Comparison of ENCODE assay signal across 6 worm cellular contexts in genomic region chrII:9740552-9740951, ce11.
TF ChIP-seq lines count a peak whose summit lies in the region.

No protein-coding gene starts in this region.

TF ChIP-seq in whole organism, L1 larva, 84 proteins besides CTCF, POLR2A, EP300 and RAD21 (continues in another document):
- TF ChIP-seq snu-23 (GFP tag; optimal IDR thresholded peaks at IDR 0.05; lab: Kevin White, UChicago) (no peak), ceh-82 (tag; optimal IDR thresholded peaks at IDR 0.05; lab: Kevin White, UChicago) (no peak), nhr-84 (tag; optimal IDR thresholded peaks at IDR 0.05; lab: Kevin White, UChicago) (no peak), unc-98 (GFP tag; IDR thresholded peaks at IDR 0.05; lab: Robert Waterston, UW) (no peak), unc-62 (GFP tag; optimal IDR thresholded peaks at IDR 0.05; lab: Kevin White, UChicago) (no peak), isw-1 (GFP tag; IDR thresholded peaks at IDR 0.05; lab: Robert Waterston, UW) (no peak), elt-2 (tag; optimal IDR thresholded peaks at IDR 0.05; lab: Kevin White, UChicago) (peak; percentile 14), ama-1 (optimal IDR thresholded peaks at IDR 0.05; lab: Kevin White, UChicago) (no peak), efl-1 (optimal IDR thresholded peaks at IDR 0.05; lab: Kevin White, UChicago) (no peak), efl-1 (GFP tag; optimal IDR thresholded peaks at IDR 0.05 in 1 of 2; lab: Kevin White, UChicago) (peak in 1 of 2 experiments; percentile 46), skn-1 (tag; optimal IDR thresholded peaks at IDR 0.05; lab: Kevin White, UChicago) (no peak), dsc-1 (tag; optimal IDR thresholded peaks at IDR 0.05; lab: Kevin White, UChicago) (no peak), nhr-19 (GFP tag; conservative IDR thresholded peaks at IDR 0.05; lab: Robert Waterston, UW) (no peak), unc-30 (tag; optimal IDR thresholded peaks at IDR 0.05; lab: Kevin White, UChicago) (no peak), hlh-4 (tag; optimal IDR thresholded peaks at IDR 0.05; lab: Kevin White, UChicago) (no peak), ces-1 (GFP tag; optimal IDR thresholded peaks at IDR 0.05; lab: Kevin White, UChicago) (no peak)

TF ChIP-seq in whole organism, L2 larva, 48 proteins besides CTCF, POLR2A, EP300 and RAD21:
- no peak for TF ChIP-seq ztf-1 (GFP tag; conservative IDR thresholded peaks at IDR 0.05; lab: Robert Waterston, UW)
- TF ChIP-seq mdl-1 (tag; optimal IDR thresholded peaks at IDR 0.05; lab: Kevin White, UChicago), result no peak
- TF ChIP-seq ztf-11 (tag; optimal IDR thresholded peaks at IDR 0.05; lab: Kevin White, UChicago), result no peak
- no peak for TF ChIP-seq skn-1 (tag; optimal IDR thresholded peaks at IDR 0.05; lab: Kevin White, UChicago)
- TF ChIP-seq nhr-21 (tag; optimal IDR thresholded peaks at IDR 0.05; lab: Kevin White, UChicago), result no peak
- peak in 1 of 2 experiments; percentile 53 for TF ChIP-seq lsy-2 (tag; optimal IDR thresholded peaks at IDR 0.05; lab: Kevin White, UChicago)
- TF ChIP-seq sma-9 (GFP tag; optimal IDR thresholded peaks at IDR 0.05; lab: Kevin White, UChicago), result peak; percentile 10
- TF ChIP-seq sma-9 (tag; optimal IDR thresholded peaks at IDR 0.05; lab: Kevin White, UChicago), result no peak
- no peak for TF ChIP-seq nhr-10 (tag; optimal IDR thresholded peaks at IDR 0.05; lab: Kevin White, UChicago)
- peak; percentile 42 for TF ChIP-seq crh-2 (tag; optimal IDR thresholded peaks at IDR 0.05; lab: Kevin White, UChicago)
- TF ChIP-seq Y55F3AM.14 (GFP tag; optimal IDR thresholded peaks at IDR 0.05; lab: Kevin White, UChicago), result no peak
- TF ChIP-seq lin-11 (tag; optimal IDR thresholded peaks at IDR 0.05; lab: Kevin White, UChicago), result no peak
- no peak for TF ChIP-seq snpc-4 (tag; optimal IDR thresholded peaks at IDR 0.05; lab: Kevin White, UChicago)
- peak; percentile 39 for TF ChIP-seq fos-1 (tag; optimal IDR thresholded peaks at IDR 0.05; lab: Kevin White, UChicago)
- no peak for TF ChIP-seq unc-62 (GFP tag; optimal IDR thresholded peaks at IDR 0.05; lab: Kevin White, UChicago)

TF ChIP-seq in whole organism, L3 larva, 47 proteins besides CTCF, POLR2A, EP300 and RAD21:
- TF ChIP-seq nhr-25 (tag; optimal IDR thresholded peaks at IDR 0.05; lab: Kevin White, UChicago), result no peak
- peak; percentile 50 for TF ChIP-seq pha-4 (tag; optimal IDR thresholded peaks at IDR 0.05; lab: Kevin White, UChicago)
- TF ChIP-seq pqm-1 (tag; optimal IDR thresholded peaks at IDR 0.05; lab: Kevin White, UChicago), result peak; percentile 83
- peak; percentile 34 for TF ChIP-seq nfya-1 (tag; optimal IDR thresholded peaks at IDR 0.05; lab: Kevin White, UChicago; ENCODE audit: insufficient read depth)
- peak; percentile 94 for TF ChIP-seq elt-2 (tag; optimal IDR thresholded peaks at IDR 0.05; lab: Kevin White, UChicago)
- TF ChIP-seq ceh-16 (tag; optimal IDR thresholded peaks at IDR 0.05; lab: Kevin White, UChicago), result no peak
- no peak for TF ChIP-seq mml-1 (tag; optimal IDR thresholded peaks at IDR 0.05; lab: Kevin White, UChicago)
TF ChIP-seq in whole organism, L3 larva: peak in this region for 4.

TF ChIP-seq in whole organism, L4 larva, 104 proteins besides CTCF, POLR2A, EP300 and RAD21 (continues in another document):
- TF ChIP-seq set-16 (GFP tag; IDR thresholded peaks at IDR 0.05; lab: Robert Waterston, UW), result no peak
- no peak for TF ChIP-seq zfp-3 (GFP tag; conservative IDR thresholded peaks at IDR 0.05; lab: Robert Waterston, UW)
- TF ChIP-seq lir-3 (tag; optimal IDR thresholded peaks at IDR 0.05; lab: Kevin White, UChicago), result no peak
- TF ChIP-seq hlh-30 (tag; optimal IDR thresholded peaks at IDR 0.05; lab: Kevin White, UChicago; ENCODE audit: insufficient read depth), result peak; percentile 14
- TF ChIP-seq dmd-9 (GFP tag; IDR thresholded peaks at IDR 0.05; lab: Robert Waterston, UW), result no peak
- no peak for TF ChIP-seq lin-29 (GFP tag; IDR thresholded peaks at IDR 0.05; lab: Robert Waterston, UW)
- no peak for TF ChIP-seq dmd-8 (GFP tag; IDR thresholded peaks at IDR 0.05; lab: Robert Waterston, UW)
- TF ChIP-seq ctbp-1 (GFP tag; IDR thresholded peaks at IDR 0.05; lab: Robert Waterston, UW), result no peak
- no peak for TF ChIP-seq egl-27 (tag; optimal IDR thresholded peaks at IDR 0.05; lab: Kevin White, UChicago)
- no peak for TF ChIP-seq lin-15B (tag; optimal IDR thresholded peaks at IDR 0.05; lab: Kevin White, UChicago)
- peak in 1 of 2 experiments; percentile 46 for TF ChIP-seq mdl-1 (tag; optimal IDR thresholded peaks at IDR 0.05; lab: Kevin White, UChicago)
- no peak for TF ChIP-seq F37D6.2 (tag; optimal IDR thresholded peaks at IDR 0.05; lab: Kevin White, UChicago)
- TF ChIP-seq T20F7.1 (GFP tag; optimal IDR thresholded peaks at IDR 0.05; lab: Kevin White, UChicago), result no peak
- no peak for TF ChIP-seq zfp-2 (tag; optimal IDR thresholded peaks at IDR 0.05; lab: Kevin White, UChicago)
- TF ChIP-seq nhr-10 (tag; optimal IDR thresholded peaks at IDR 0.05; lab: Kevin White, UChicago), result peak; percentile 52
- TF ChIP-seq ceh-82 (tag; optimal IDR thresholded peaks at IDR 0.05; lab: Kevin White, UChicago), result no peak
- peak; percentile 39 for TF ChIP-seq nhr-77 (tag; optimal IDR thresholded peaks at IDR 0.05; lab: Kevin White, UChicago)
- peak; percentile 90 for TF ChIP-seq pqm-1 (tag; optimal IDR thresholded peaks at IDR 0.05; lab: Kevin White, UChicago)
- TF ChIP-seq dve-1 (tag; optimal IDR thresholded peaks at IDR 0.05; lab: Kevin White, UChicago; ENCODE audit: insufficient read depth), result peak; percentile 88
- TF ChIP-seq spr-3 (GFP tag; optimal IDR thresholded peaks at IDR 0.05; lab: Kevin White, UChicago), result no peak

TF ChIP-seq in whole organism, late embryonic, 69 proteins besides CTCF, POLR2A, EP300 and RAD21:
- no peak for TF ChIP-seq nhr-232 (tag; optimal IDR thresholded peaks at IDR 0.05; lab: Kevin White, UChicago)
- TF ChIP-seq madf-2 (tag; optimal IDR thresholded peaks at IDR 0.05; lab: Kevin White, UChicago), result peak; percentile 28
- no peak for TF ChIP-seq ceh-48 (tag; optimal IDR thresholded peaks at IDR 0.05; lab: Kevin White, UChicago)
- TF ChIP-seq ahr-1 (tag; optimal IDR thresholded peaks at IDR 0.05; lab: Kevin White, UChicago), result no peak
- peak; percentile 22 for TF ChIP-seq elt-2 (tag; optimal IDR thresholded peaks at IDR 0.05; lab: Kevin White, UChicago)
- TF ChIP-seq ceh-22 (tag; optimal IDR thresholded peaks at IDR 0.05; lab: Kevin White, UChicago), result no peak
- no peak for TF ChIP-seq unc-3 (GFP tag; conservative IDR thresholded peaks at IDR 0.05; lab: Robert Waterston, UW)
- no peak for TF ChIP-seq unc-3 (tag; optimal IDR thresholded peaks at IDR 0.05; lab: Kevin White, UChicago)
- TF ChIP-seq pat-9 (tag; optimal IDR thresholded peaks at IDR 0.05; lab: Kevin White, UChicago), result no peak
- no peak for TF ChIP-seq C08G9.2 (tag; optimal IDR thresholded peaks at IDR 0.05; lab: Kevin White, UChicago)

TF ChIP-seq in whole organism, young adult, 124 proteins besides CTCF, POLR2A, EP300 and RAD21:
- TF ChIP-seq T26A5.8 (tag; optimal IDR thresholded peaks at IDR 0.05; lab: Kevin White, UChicago), result no peak
- peak; percentile 53 for TF ChIP-seq pha-4 (tag; optimal IDR thresholded peaks at IDR 0.05; lab: Kevin White, UChicago)
- TF ChIP-seq ztf-22 (GFP tag; optimal IDR thresholded peaks at IDR 0.05; lab: Kevin White, UChicago), result peak; percentile 76
- TF ChIP-seq hmg-1.2 (GFP tag; IDR thresholded peaks at IDR 0.05; lab: Robert Waterston, UW), result 0 out of 2 replicates have a peak, but pooled peaks have one; percentile 11
- TF ChIP-seq let-607 (tag; optimal IDR thresholded peaks at IDR 0.05; lab: Kevin White, UChicago), result peak; percentile 61 to 69
- peak; percentile 38 for TF ChIP-seq nhr-90 (tag; optimal IDR thresholded peaks at IDR 0.05; lab: Kevin White, UChicago)
- TF ChIP-seq hlh-12 (tag; optimal IDR thresholded peaks at IDR 0.05; lab: Kevin White, UChicago), result no peak
- TF ChIP-seq pbrm-1 (GFP tag; IDR thresholded peaks at IDR 0.05; lab: Robert Waterston, UW), result 0 out of 2 replicates have a peak, but pooled peaks have one; percentile 41
- no peak for TF ChIP-seq attf-3 (GFP tag; conservative IDR thresholded peaks at IDR 0.05; lab: Robert Waterston, UW)
- TF ChIP-seq Y53G8AR.9 (GFP tag; conservative IDR thresholded peaks at IDR 0.05; lab: Robert Waterston, UW), result 0 out of 2 replicates have a peak, but pooled peaks have one; percentile 47
- TF ChIP-seq attf-6 (GFP tag; IDR thresholded peaks at IDR 0.05; lab: Robert Waterston, UW), result no peak
- no peak for TF ChIP-seq repo-1 (tag; optimal IDR thresholded peaks at IDR 0.05; lab: Kevin White, UChicago)
- 0 out of 2 replicates have a peak, but pooled peaks have one; percentile 8 for TF ChIP-seq Y56A3A.18 (GFP tag; IDR thresholded peaks at IDR 0.05; lab: Robert Waterston, UW)
- no peak for TF ChIP-seq let-526 (GFP tag; IDR thresholded peaks at IDR 0.05; lab: Robert Waterston, UW)
- no peak for TF ChIP-seq T07F8.4 (tag; optimal IDR thresholded peaks at IDR 0.05; lab: Kevin White, UChicago)
- no peak for TF ChIP-seq him-1 (tag; optimal IDR thresholded peaks at IDR 0.05; lab: Kevin White, UChicago)
- TF ChIP-seq cebp-1 (GFP tag; IDR thresholded peaks at IDR 0.05; lab: Robert Waterston, UW), result no peak
- TF ChIP-seq cebp-1 (tag; optimal IDR thresholded peaks at IDR 0.05; lab: Kevin White, UChicago), result peak; percentile 26
- TF ChIP-seq hmg-20 (GFP tag; IDR thresholded peaks at IDR 0.05; lab: Robert Waterston, UW), result no peak
- 0 out of 2 replicates have a peak, but pooled peaks have one; percentile 61 for TF ChIP-seq madf-3 (GFP tag; IDR thresholded peaks at IDR 0.05; lab: Robert Waterston, UW)
- no peak for TF ChIP-seq ztf-18 (tag; optimal IDR thresholded peaks at IDR 0.05; lab: Kevin White, UChicago)
- peak; percentile 13 for TF ChIP-seq tbp1 (GFP tag; optimal IDR thresholded peaks at IDR 0.05; lab: Kevin White, UChicago)
- peak; percentile 86 for TF ChIP-seq nhr-80 (tag; optimal IDR thresholded peaks at IDR 0.05; lab: Kevin White, UChicago)
- no peak for TF ChIP-seq madf-8 (GFP tag; conservative IDR thresholded peaks at IDR 0.05; lab: Robert Waterston, UW)
- TF ChIP-seq ets-4 (GFP tag; optimal IDR thresholded peaks at IDR 0.05; lab: Kevin White, UChicago), result peak; percentile 3
- TF ChIP-seq dox-1 (GFP tag; IDR thresholded peaks at IDR 0.05; lab: Robert Waterston, UW), result peak; percentile 60; the same call in 1 of the 2 replicates
- TF ChIP-seq B0019.2 (GFP tag; conservative IDR thresholded peaks at IDR 0.05; lab: Robert Waterston, UW), result no peak
- no peak for TF ChIP-seq mcd-1 (GFP tag; IDR thresholded peaks at IDR 0.05; lab: Robert Waterston, UW)
- TF ChIP-seq snpc-4 (GFP tag; optimal IDR thresholded peaks at IDR 0.05; lab: Kevin White, UChicago), result no peak
- peak in 1 of 4 experiments; percentile 4 for TF ChIP-seq snpc-4 (tag; optimal IDR thresholded peaks at IDR 0.05; lab: Kevin White, UChicago)
- TF ChIP-seq rcor-1 (GFP tag; IDR thresholded peaks at IDR 0.05; lab: Robert Waterston, UW), result no peak
